Worm (Caenorhabditis elegans): Measurements from ENCODE around the gene ubc-22.

ubc-22 gene

DNA sequence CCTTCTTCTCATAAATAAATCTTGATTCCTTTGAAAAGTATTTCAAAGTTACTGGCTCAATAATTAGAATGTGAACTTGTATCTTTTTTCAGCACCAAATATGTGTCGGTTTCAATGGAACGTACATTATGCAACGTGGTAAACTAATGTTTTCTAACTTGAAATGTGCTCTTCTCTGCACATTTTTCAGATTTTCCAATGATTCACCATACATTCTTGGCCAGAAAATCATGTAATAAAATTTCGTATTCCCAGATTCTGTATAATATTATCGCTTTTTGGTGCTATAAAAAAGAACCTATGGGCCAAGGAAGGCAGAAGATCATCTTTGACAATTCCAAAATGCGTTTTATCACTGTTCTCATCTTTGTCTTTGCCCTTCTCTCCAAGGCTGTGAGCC lies 8.0 kb downstream of the ubc-22 start, which contains the start of gene C06E2.9:
Gene C06E2.9, plus strand, starts transcription at position 301 of the 400 bp plus-strand sequence.
- TF ChIP-seq mes-2 (tag; optimal IDR thresholded peaks at IDR 0.05; ENCODE audit: poor library complexity, severe bottlenecking) (no peak), unc-62 (GFP tag; optimal IDR thresholded peaks at IDR 0.05 in 1 of 2) (peak in 1 of 2 experiments; percentile 2), unc-62 (tag; optimal IDR thresholded peaks at IDR 0.05) (no peak)

DNA sequence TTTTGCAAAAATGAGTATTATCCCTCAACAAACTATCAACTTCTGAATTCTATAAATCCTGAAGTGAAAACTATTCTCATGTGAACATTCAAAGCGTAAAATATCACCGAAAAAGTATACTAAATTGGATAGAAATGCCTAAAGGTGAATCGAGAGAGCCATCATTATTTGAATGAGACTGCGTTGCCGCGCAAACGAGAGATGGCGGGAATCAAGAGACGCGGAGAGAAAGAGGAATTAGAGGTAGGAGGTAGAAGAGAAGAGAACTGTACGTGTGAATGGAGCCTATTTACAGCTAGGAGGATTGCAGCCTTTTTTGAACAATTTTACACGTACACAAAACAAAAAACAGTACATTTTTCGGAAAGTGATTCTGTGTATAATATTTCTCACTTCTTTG lies 9.4 kb downstream of the ubc-22 start:
- TF ChIP-seq dmd-6 (GFP tag; IDR thresholded peaks at IDR 0.05) (no peak), ceh-82 (tag; optimal IDR thresholded peaks at IDR 0.05) (no peak), dpl-1 (GFP tag; optimal IDR thresholded peaks at IDR 0.05) (peak; percentile 26)

DNA sequence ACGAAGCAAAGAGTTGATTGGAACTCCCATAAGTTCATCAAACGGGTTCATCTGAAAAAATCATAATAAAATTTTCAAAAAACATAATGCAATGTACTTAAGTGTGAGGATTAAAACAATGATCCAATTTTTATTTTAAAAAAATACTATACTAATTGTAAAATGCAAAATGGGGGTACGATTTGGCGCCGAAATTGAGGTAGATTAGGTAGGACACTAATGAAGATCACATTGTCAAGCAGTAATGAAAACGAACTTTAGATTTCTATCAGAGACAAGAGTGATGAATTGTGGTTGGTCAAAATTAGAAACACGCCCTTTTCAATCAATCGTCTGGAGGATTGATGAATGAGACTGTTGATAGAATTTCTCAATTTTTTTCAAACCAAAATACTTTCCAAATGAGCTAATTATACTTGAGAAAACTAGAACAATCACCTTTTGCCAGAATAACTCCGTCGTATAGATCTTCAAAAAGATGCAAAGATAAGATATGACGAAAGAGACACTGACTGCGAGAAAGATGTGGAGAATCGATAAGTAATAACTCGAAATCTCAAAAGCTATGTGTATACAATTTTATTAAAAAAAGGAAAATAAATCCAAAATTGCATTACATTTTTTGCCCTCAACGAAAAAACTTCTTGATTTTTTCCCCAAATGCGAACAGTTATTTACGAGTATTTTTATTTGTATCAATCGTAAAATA lies 10.9 kb downstream of the ubc-22 start, which contains the start of gene C06E2.5:
Gene C06E2.5, minus strand, starts transcription at position 51 of the 709 bp plus-strand sequence.
- TF ChIP-seq unc-62 (GFP tag; optimal IDR thresholded peaks at IDR 0.05 in 1 of 2), result peak in 1 of 2 experiments; percentile 45
- TF ChIP-seq unc-62 (tag; optimal IDR thresholded peaks at IDR 0.05), result no peak
- no peak for TF ChIP-seq mes-2 (tag; optimal IDR thresholded peaks at IDR 0.05; ENCODE audit: poor library complexity, severe bottlenecking)

DNA sequence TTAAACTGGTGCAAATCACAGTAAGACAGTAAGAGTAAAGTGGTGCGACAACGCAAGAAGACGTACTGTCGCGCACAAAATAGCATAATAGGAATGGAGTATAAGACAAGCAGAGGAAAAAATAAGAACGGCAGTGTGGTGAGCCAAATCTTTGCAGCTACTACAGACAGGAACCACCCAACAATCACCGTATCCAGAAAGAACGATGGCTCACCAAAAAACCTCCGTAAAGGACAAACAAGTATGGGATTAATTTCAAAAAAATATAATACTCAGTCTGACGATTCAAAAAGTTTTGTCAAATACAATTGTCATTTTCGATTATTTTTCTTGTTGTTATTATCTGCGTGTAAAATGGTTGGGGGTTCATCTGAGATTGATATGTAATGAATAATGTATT lies 14.6 kb downstream of the ubc-22 start:
- TF ChIP-seq F37D6.2 (tag; optimal IDR thresholded peaks at IDR 0.05) (no peak), F44E2.7 (GFP tag; IDR thresholded peaks at IDR 0.05) (no peak), aha-1 (tag) (peak; percentile 93)

DNA sequence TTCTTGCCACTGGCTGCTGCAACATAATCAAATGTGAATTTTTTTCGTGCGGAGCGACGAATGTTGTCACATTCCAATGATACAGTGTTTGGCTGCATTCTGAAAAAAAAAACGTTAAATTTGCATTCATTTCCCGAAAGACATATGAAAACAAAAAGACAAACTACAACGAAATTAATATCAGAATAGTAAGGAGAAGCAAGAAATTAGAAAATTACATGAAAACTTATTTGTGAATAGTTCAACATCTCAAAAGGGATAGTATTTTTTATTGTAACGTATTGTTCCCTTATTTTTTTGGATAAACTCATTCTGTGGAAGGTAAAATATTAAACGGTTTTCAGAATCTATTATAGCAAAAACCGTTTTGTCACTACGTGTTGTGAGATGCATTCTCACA lies 15.4 kb downstream of the ubc-22 start, which contains the start of gene sprp-4:
Gene sprp-4, minus strand, starts transcription at position 101 of the 400 bp plus-strand sequence.
- TF ChIP-seq ctbp-1 (GFP tag; IDR thresholded peaks at IDR 0.05), result no peak
- TF ChIP-seq fkh-10 (GFP tag; optimal IDR thresholded peaks at IDR 0.05), result no peak
- no peak for TF ChIP-seq zfp-3 (GFP tag; conservative IDR thresholded peaks at IDR 0.05)
- no peak for TF ChIP-seq daf-8 (GFP tag; IDR thresholded peaks at IDR 0.05)
- TF ChIP-seq snpc-4 (tag; optimal IDR thresholded peaks at IDR 0.05), result no peak
- TF ChIP-seq nhr-77 (tag; optimal IDR thresholded peaks at IDR 0.05), result no peak

DNA sequence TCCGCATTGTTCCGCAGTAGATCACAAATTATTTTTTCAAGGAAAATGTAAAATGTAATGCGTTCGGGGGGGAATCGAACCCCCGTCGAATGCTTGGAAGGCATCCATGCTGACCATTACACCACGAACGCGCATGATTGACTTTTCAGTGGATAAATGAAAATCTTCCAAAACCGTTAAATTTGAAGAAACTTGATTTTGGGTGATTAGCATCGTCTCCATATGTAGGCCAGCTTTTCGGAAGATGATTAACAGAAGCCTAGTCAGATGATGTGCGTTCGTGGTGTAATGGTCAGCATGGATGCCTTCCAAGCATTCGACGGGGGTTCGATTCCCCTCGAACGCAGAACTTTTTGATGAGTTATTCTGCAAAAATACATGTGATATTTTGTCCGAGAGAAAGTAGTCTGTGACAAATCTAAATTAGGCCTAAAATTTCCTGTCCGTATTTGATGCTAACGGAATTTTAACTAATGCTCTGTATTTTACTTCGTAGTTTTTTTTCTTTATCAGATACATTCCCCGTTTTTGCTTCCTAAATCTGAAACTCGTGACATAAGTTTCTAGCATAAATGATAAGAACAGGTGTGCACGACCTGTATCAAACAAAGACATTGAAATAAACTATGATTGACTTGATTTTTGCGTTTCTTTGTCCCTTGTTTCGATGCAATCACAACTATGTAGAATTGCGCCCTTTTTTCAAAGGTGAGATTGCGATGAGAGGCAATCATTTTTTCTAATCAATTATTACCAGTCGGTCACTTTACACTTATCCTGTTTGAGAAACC lies 22.3 kb downstream of the ubc-22 start, which contains the start of gene C28G1.10:
Gene C28G1.10, plus strand, starts transcription at position 676 of the 791 bp plus-strand sequence.
- TF ChIP-seq nhr-48 (tag; optimal IDR thresholded peaks at IDR 0.05), result peak; percentile 48
- peak; percentile 42; the same call in 1 of the 2 replicates for TF ChIP-seq saeg-2 (GFP tag; IDR thresholded peaks at IDR 0.05)
- TF ChIP-seq daf-19 (GFP tag; conservative IDR thresholded peaks at IDR 0.05), result 0 out of 2 replicates have a peak, but pooled peaks have one; percentile 44
- peak; percentile 68; the same call in 1 of the 2 replicates for TF ChIP-seq pha-4 (GFP tag; IDR thresholded peaks at IDR 0.05)
- no peak for TF ChIP-seq pha-4 (tag; optimal IDR thresholded peaks at IDR 0.05)
- 0 out of 2 replicates have a peak, but pooled peaks have one; percentile 12 for TF ChIP-seq zfp-3 (GFP tag; conservative IDR thresholded peaks at IDR 0.05)
- peak; percentile 4; the same call in 1 of the 2 replicates for TF ChIP-seq Y75B8A.6 (GFP tag; IDR thresholded peaks at IDR 0.05)
- TF ChIP-seq lir-3 (tag; optimal IDR thresholded peaks at IDR 0.05), result peak; percentile 8
- TF ChIP-seq mdt-29 (GFP tag; IDR thresholded peaks at IDR 0.05), result peak; percentile 54; the same call in 1 of the 2 replicates
- TF ChIP-seq ZK337.2 (GFP tag; IDR thresholded peaks at IDR 0.05), result peak; percentile 61
- peak; percentile 63 for TF ChIP-seq lin-38 (GFP tag; IDR thresholded peaks at IDR 0.05)
- TF ChIP-seq ctbp-1 (GFP tag; IDR thresholded peaks at IDR 0.05), result peak; percentile 74
- no peak for TF ChIP-seq sdz-12 (GFP tag; optimal IDR thresholded peaks at IDR 0.05)
- peak; percentile 71; the same call in 1 of the 2 replicates for TF ChIP-seq hmg-1.1 (GFP tag; IDR thresholded peaks at IDR 0.05)
- peak; percentile 73 for TF ChIP-seq Y105C5A.15 (GFP tag; IDR thresholded peaks at IDR 0.05)
- TF ChIP-seq ztf-7 (tag; optimal IDR thresholded peaks at IDR 0.05), result no peak
- TF ChIP-seq lin-15B (tag; optimal IDR thresholded peaks at IDR 0.05), result no peak
- peak; percentile 81 for TF ChIP-seq T26A8.4 (GFP tag; IDR thresholded peaks at IDR 0.05)
- TF ChIP-seq Y5F2A.4 (GFP tag; optimal IDR thresholded peaks at IDR 0.05), result peak; percentile 31
- TF ChIP-seq nhr-41 (GFP tag; IDR thresholded peaks at IDR 0.05), result no peak
- peak; percentile 76 for TF ChIP-seq lim-7 (GFP tag; IDR thresholded peaks at IDR 0.05)
- TF ChIP-seq ceh-32 (tag; optimal IDR thresholded peaks at IDR 0.05; ENCODE audit: poor library complexity), result no peak
- no peak for TF ChIP-seq fkh-10 (GFP tag; optimal IDR thresholded peaks at IDR 0.05)
- TF ChIP-seq dve-1 (tag; optimal IDR thresholded peaks at IDR 0.05; ENCODE audit: insufficient read depth), result peak; percentile 62
- peak; percentile 44 for TF ChIP-seq hlh-30 (tag; optimal IDR thresholded peaks at IDR 0.05; ENCODE audit: insufficient read depth)
